Fruit fly (Drosophila melanogaster): Measurements from ENCODE around the gene CG13670.

DNA sequence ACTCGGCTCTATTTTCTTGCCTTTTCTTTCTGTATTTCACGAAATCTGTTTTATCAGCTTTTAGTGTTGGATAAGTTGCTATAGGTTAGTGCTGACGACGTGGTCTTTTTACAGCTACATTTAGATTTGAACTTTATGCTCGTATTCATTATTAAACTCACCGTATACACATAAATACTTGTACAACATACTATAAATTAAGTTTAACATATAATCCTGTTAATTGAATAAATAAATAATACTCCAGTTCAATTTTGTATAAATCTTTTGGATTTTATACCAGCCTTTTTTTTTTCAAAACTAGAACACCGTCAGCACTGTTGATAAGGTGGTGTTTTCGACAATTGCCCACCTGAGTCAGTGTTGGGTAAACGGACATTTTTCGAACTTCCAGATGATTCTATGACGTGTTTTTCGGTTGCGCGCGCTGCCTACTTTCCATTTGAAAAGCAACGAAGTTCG, 11.6 kb upstream of the CG13670 start, which contains the start of gene BI-1:
- TF ChIP-seq Abd-B (GFP tag; optimal IDR thresholded peaks at IDR 0.05) (no peak), brk (GFP tag; optimal IDR thresholded peaks at IDR 0.05) (peak; percentile 64), Hr78 (GFP tag; optimal IDR thresholded peaks at IDR 0.05) (no peak), Hr83 (GFP tag; optimal IDR thresholded peaks at IDR 0.05; ENCODE audit: poor library complexity, severe bottlenecking) (no peak), Jra (GFP tag; optimal IDR thresholded peaks at IDR 0.05) (peak; percentile 63)
